Worm (Caenorhabditis elegans): ENCODE measurements around the gene nhr-43.

nhr-43 gene

DNA sequence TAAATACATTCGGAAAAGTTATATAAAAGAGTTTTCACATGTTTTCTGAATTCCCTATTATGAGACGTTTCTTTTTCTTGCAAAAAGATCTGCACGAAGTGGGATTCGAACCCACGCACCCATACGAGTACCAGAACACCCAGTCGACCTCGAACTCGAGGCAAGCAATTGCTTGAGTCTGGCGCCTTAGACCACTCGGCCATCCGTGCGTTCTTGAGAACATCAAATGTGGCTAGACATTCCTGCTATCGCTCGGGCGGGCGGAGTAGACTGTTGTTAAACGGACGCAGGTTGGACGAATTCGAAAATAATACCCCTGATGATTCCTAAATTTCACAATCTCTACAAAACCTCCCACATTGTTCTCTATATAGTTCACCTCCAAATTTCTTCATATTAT, 29.0 kb downstream of the nhr-43 start (continued):
- TF ChIP-seq nhr-27 (tag; optimal IDR thresholded peaks at IDR 0.05) (no peak), die-1 (tag; optimal IDR thresholded peaks at IDR 0.05) (peak; percentile 63), sptf-2 (GFP tag; optimal IDR thresholded peaks at IDR 0.05) (no peak), F23B12.7 (tag; optimal IDR thresholded peaks at IDR 0.05; ENCODE audit: insufficient read depth) (peak; percentile 63), him-1 (tag; optimal IDR thresholded peaks at IDR 0.05) (peak; percentile 90), F49E8.2 (tag; optimal IDR thresholded peaks at IDR 0.05; ENCODE audit: insufficient read depth) (peak; percentile 1), akir-1 (GFP tag; optimal IDR thresholded peaks at IDR 0.05) (no peak), F33H1.4 (GFP tag; IDR thresholded peaks at IDR 0.05) (0 out of 2 replicates have a peak, but pooled peaks have one; percentile 36), F57C9.4 (tag; optimal IDR thresholded peaks at IDR 0.05) (no peak), hsf-1 (GFP tag; IDR thresholded peaks at IDR 0.05) (no peak), chd-7 (tag; optimal IDR thresholded peaks at IDR 0.05) (no peak), repo-1 (tag; optimal IDR thresholded peaks at IDR 0.05) (no peak), F57A8.1 (GFP tag; optimal IDR thresholded peaks at IDR 0.05) (no peak), Y53G8AR.9 (GFP tag; conservative IDR thresholded peaks at IDR 0.05) (peak; percentile 63; the same call in 1 of the 2 replicates), ceh-100 (GFP tag; IDR thresholded peaks at IDR 0.05) (no peak), unc-62 (GFP tag; optimal IDR thresholded peaks at IDR 0.05) (no peak), Y79H2A.3 (GFP tag; conservative IDR thresholded peaks at IDR 0.05) (no peak), hlh-12 (tag; optimal IDR thresholded peaks at IDR 0.05) (no peak), sdz-38 (tag; optimal IDR thresholded peaks at IDR 0.05) (no peak), B0261.1 (tag; optimal IDR thresholded peaks at IDR 0.05) (peak; percentile 87), madf-10 (tag; optimal IDR thresholded peaks at IDR 0.05) (peak; percentile 12), D2030.7 (GFP tag; IDR thresholded peaks at IDR 0.05) (peak; percentile 62; the same call in 1 of the 2 replicates), lin-35 (GFP tag; optimal IDR thresholded peaks at IDR 0.05) (no peak), snpc-1.3 (tag; optimal IDR thresholded peaks at IDR 0.05; ENCODE audit: insufficient read depth) (peak; percentile 28), ztf-6 (GFP tag; IDR thresholded peaks at IDR 0.05) (0 out of 2 replicates have a peak, but pooled peaks have one; percentile 38), F55B11.4 (tag; optimal IDR thresholded peaks at IDR 0.05; ENCODE audit: borderline replicate concordance, insufficient read depth) (no peak), attf-3 (GFP tag; conservative IDR thresholded peaks at IDR 0.05) (no peak), nhr-120 (GFP tag; IDR thresholded peaks at IDR 0.05) (no peak), mcd-1 (GFP tag; IDR thresholded peaks at IDR 0.05) (no peak; the same call in 1 of the 2 replicates), tbp1 (GFP tag; optimal IDR thresholded peaks at IDR 0.05) (peak; percentile 97), madf-8 (GFP tag; conservative IDR thresholded peaks at IDR 0.05) (no peak), zim-3 (tag; optimal IDR thresholded peaks at IDR 0.05) (peak; percentile 55), ceh-58 (GFP tag; IDR thresholded peaks at IDR 0.05) (0 out of 2 replicates have a peak, but pooled peaks have one; percentile 14), madf-3 (GFP tag; IDR thresholded peaks at IDR 0.05) (0 out of 2 replicates have a peak, but pooled peaks have one; percentile 56), dpl-1 (GFP tag; optimal IDR thresholded peaks at IDR 0.05) (no peak), C06A6.2 (GFP tag; conservative IDR thresholded peaks at IDR 0.05) (no peak), lin-40 (tag; optimal IDR thresholded peaks at IDR 0.05) (no peak), sea-2 (GFP tag; IDR thresholded peaks at IDR 0.05) (no peak), nfyb-1 (GFP tag; IDR thresholded peaks at IDR 0.05) (peak; percentile 48; the same call in 1 of the 2 replicates), B0019.2 (GFP tag; conservative IDR thresholded peaks at IDR 0.05) (no peak), nfya-1 (tag; optimal IDR thresholded peaks at IDR 0.05; ENCODE audit: borderline replicate concordance, insufficient read depth) (no peak), T07F8.4 (tag; optimal IDR thresholded peaks at IDR 0.05) (no peak), hrde-1 (tag; optimal IDR thresholded peaks at IDR 0.05; ENCODE audit: borderline replicate concordance) (peak; percentile 44), aptf-3 (GFP tag; IDR thresholded peaks at IDR 0.05) (no peak), K12H6.12 (tag; optimal IDR thresholded peaks at IDR 0.05) (peak; percentile 30), egl-44 (GFP tag; IDR thresholded peaks at IDR 0.05) (no peak), madf-6 (GFP tag; IDR thresholded peaks at IDR 0.05) (peak; percentile 63)
